Fruit fly (Drosophila melanogaster) whole organism, embryonic: ENCODE data around the gene CG42852.
A peak's percentile ranks its signal among the peaks of the same experiment; 100 is the strongest.

ENCODE experiments used
- Antp ChIP-seq: fragments of 200-800 bp; sonication (Bioruptor generic); optimal IDR thresholded peaks from 3 replicates; lab custom pipeline; 2016; ENCODE audit warnings: missing biosample characterization, missing genetic modification characterization
- CG10267 ChIP-seq: fragments of 200-800 bp; sonication (Bioruptor generic); optimal IDR thresholded peaks from 2 replicates; lab custom pipeline; 2018; ENCODE audit warnings: missing biosample characterization, mild to moderate bottlenecking, missing genetic modification characterization, moderate library complexity
- CG10543 ChIP-seq: fragments of 200-800 bp; sonication (Bioruptor generic); optimal IDR thresholded peaks from 3 replicates; lab custom pipeline; 2017; ENCODE audit warnings: missing biosample characterization, mild to moderate bottlenecking, missing genetic modification characterization, moderate library complexity
- CG11247 ChIP-seq: fragments of 200-800 bp; sonication (Bioruptor generic); IDR thresholded peaks from 2 replicates; pipeline ENCODE4 v1.3.6; 2022; ENCODE audit warnings: missing biosample characterization, missing genetic modification characterization
- CG11398 ChIP-seq: fragments of 200-800 bp; sonication (Bioruptor generic); optimal IDR thresholded peaks from 2 replicates; lab custom pipeline; 2016; ENCODE audit warnings: missing biosample characterization, missing genetic modification characterization
- CG1233 ChIP-seq: fragments of 200-800 bp; sonication (Bioruptor generic); optimal IDR thresholded peaks from 4 replicates; lab custom pipeline; 2018; ENCODE audit warnings: missing biosample characterization, mild to moderate bottlenecking, missing genetic modification characterization
- CG12659 ChIP-seq: fragments of 200-800 bp; sonication (Bioruptor generic); optimal IDR thresholded peaks from 3 replicates; lab custom pipeline; 2017; ENCODE audit warnings: mild to moderate bottlenecking, missing biosample characterization, missing genetic modification reagents, missing genetic modification characterization
- CG12744 ChIP-seq: fragments of 200-800 bp; sonication (Bioruptor generic); optimal IDR thresholded peaks from 2 replicates; lab custom pipeline; 2016; ENCODE audit warnings: missing biosample characterization, missing genetic modification characterization
- CG13296 ChIP-seq: fragments of 200-800 bp; sonication (Bioruptor generic); optimal IDR thresholded peaks from 3 replicates; lab custom pipeline; 2018; ENCODE audit warnings: missing biosample characterization, mild to moderate bottlenecking, missing genetic modification characterization
- CG13775 ChIP-seq: fragments of 200-800 bp; sonication (Bioruptor generic); optimal IDR thresholded peaks from 3 replicates; lab custom pipeline; 2017; ENCODE audit warnings: missing biosample characterization, mild to moderate bottlenecking, missing genetic modification characterization
- CG15011 ChIP-seq: fragments of 200-800 bp; sonication (Bioruptor generic); optimal IDR thresholded peaks from 3 replicates; lab custom pipeline; 2018; ENCODE audit warnings: missing biosample characterization, mild to moderate bottlenecking, missing genetic modification characterization
- CG17328 ChIP-seq: fragments of 200-800 bp; sonication (Bioruptor generic); IDR thresholded peaks from 2 replicates; pipeline ENCODE4 v1.3.6; 2022; ENCODE audit warnings: missing biosample characterization, missing genetic modification characterization
- CG17568 ChIP-seq: fragments of 200-800 bp; sonication (Bioruptor generic); optimal IDR thresholded peaks from 2 replicates; lab custom pipeline; 2018; ENCODE audit warnings: missing biosample characterization, mild to moderate bottlenecking, missing genetic modification characterization, moderate library complexity
- CG18619 ChIP-seq: fragments of 200-800 bp; sonication (Bioruptor generic); optimal IDR thresholded peaks from 3 replicates; lab custom pipeline; 2017; ENCODE audit warnings: missing biosample characterization, mild to moderate bottlenecking, missing genetic modification characterization
- CG31388 ChIP-seq: fragments of 200-800 bp; sonication (Bioruptor generic); optimal IDR thresholded peaks from 2 replicates; lab custom pipeline; 2016; ENCODE audit warnings: missing biosample characterization, missing genetic modification characterization
- CG4404 ChIP-seq: fragments of 200-800 bp; sonication (Bioruptor generic); IDR thresholded peaks from 2 replicates; pipeline ENCODE4 v1.3.6; 2022; ENCODE audit warnings: missing biosample characterization, missing genetic modification characterization
- CG6683 ChIP-seq: fragments of 200-800 bp; sonication (Bioruptor generic); optimal IDR thresholded peaks from 2 replicates; lab custom pipeline; 2017; ENCODE audit warnings: missing biosample characterization, mild to moderate bottlenecking, missing genetic modification characterization, missing genetic modification reagents
- CG7963 ChIP-seq: fragments of 200-800 bp; sonication (Bioruptor generic); IDR thresholded peaks from 3 replicates; pipeline ENCODE4 v1.3.6; 2022; ENCODE audit warnings: missing biosample characterization, missing genetic modification characterization; ENCODE audit not compliant: partially characterized antibody
- CG8944 ChIP-seq: fragments of 200-800 bp; sonication (Bioruptor generic); optimal IDR thresholded peaks from 3 replicates; lab custom pipeline; 2016; ENCODE audit warnings: missing biosample characterization, missing genetic modification characterization
- CG9609 ChIP-seq: fragments of 200-800 bp; sonication (Bioruptor generic); optimal IDR thresholded peaks from 3 replicates; lab custom pipeline; 2016; ENCODE audit warnings: missing biosample characterization, missing genetic modification characterization
- Doc3 ChIP-seq: fragments of 200-800 bp; sonication (Bioruptor generic); IDR thresholded peaks from 3 replicates; pipeline ENCODE4 v1.3.6; 2022; ENCODE audit warnings: missing biosample characterization, missing genetic modification characterization; ENCODE audit not compliant: partially characterized antibody
- Dref ChIP-seq: fragments of 200-800 bp; sonication (Bioruptor generic); IDR thresholded peaks from 2 replicates; pipeline ENCODE4 v1.3.6; 2022; ENCODE audit warnings: missing biosample characterization, missing genetic modification characterization
- Fer1 ChIP-seq: fragments of 200-800 bp; sonication (Bioruptor generic); optimal IDR thresholded peaks from 2 replicates; lab custom pipeline; 2017; ENCODE audit warnings: missing biosample characterization, mild to moderate bottlenecking, missing genetic modification characterization
- HHEX ChIP-seq: fragments of 200-800 bp; sonication (Bioruptor generic); optimal IDR thresholded peaks from 3 replicates; lab custom pipeline; 2017; ENCODE audit warnings: missing biosample characterization, mild to moderate bottlenecking, missing genetic modification characterization, missing genetic modification reagents
- Hand ChIP-seq: fragments of 200-800 bp; sonication (Bioruptor generic); optimal IDR thresholded peaks from 2 replicates; lab custom pipeline; 2017; ENCODE audit warnings: mild to moderate bottlenecking, missing biosample characterization, missing genetic modification reagents, missing genetic modification characterization
- Lim3 ChIP-seq: fragments of 200-800 bp; sonication (Bioruptor generic); IDR thresholded peaks from 2 replicates; pipeline ENCODE4 v1.3.6; 2022; ENCODE audit warnings: missing biosample characterization, missing genetic modification characterization
- Pdp1 ChIP-seq, 2 experiments: fragments of 200-800 bp; sonication (Bioruptor generic); optimal IDR thresholded peaks; 3 replicates each; lab custom pipeline; 2016; ENCODE audit warnings: missing biosample characterization in 2 of 2, missing genetic modification characterization in 2 of 2, mild to moderate bottlenecking in 1 of 2, moderate library complexity in 1 of 2
- Rfx ChIP-seq: fragments of 200-800 bp; sonication (Bioruptor generic); IDR thresholded peaks from 2 replicates; pipeline ENCODE4 v1.3.6; 2022; ENCODE audit warnings: missing biosample characterization, missing genetic modification characterization
- ab ChIP-seq: fragments of 200-800 bp; sonication (Bioruptor generic); optimal IDR thresholded peaks from 2 replicates; lab custom pipeline; 2016; ENCODE audit warnings: missing biosample characterization, missing genetic modification characterization
- cato ChIP-seq: fragments of 200-800 bp; sonication (Bioruptor generic); optimal IDR thresholded peaks from 2 replicates; lab custom pipeline; 2016; ENCODE audit warnings: missing biosample characterization, missing genetic modification characterization, borderline replicate concordance
- chif ChIP-seq, 2 experiments: fragments of 200-800 bp; sonication (Bioruptor generic); optimal IDR thresholded peaks; 3 replicates each; lab custom pipeline; 2016; ENCODE audit warnings: missing biosample characterization in 2 of 2, missing genetic modification characterization in 2 of 2
- chinmo ChIP-seq: fragments of 200-800 bp; sonication (Bioruptor generic); IDR thresholded peaks from 4 replicates; pipeline ENCODE4 v1.3.6; 2022; ENCODE audit warnings: missing biosample characterization, missing genetic modification characterization; ENCODE audit not compliant: partially characterized antibody
- esg ChIP-seq: fragments of 200-800 bp; sonication (Bioruptor generic); conservative IDR thresholded peaks from 2 replicates; pipeline ENCODE4 v1.3.6; 2022; ENCODE audit warnings: missing biosample characterization, missing genetic modification characterization
- fd96Cb ChIP-seq: fragments of 200-800 bp; sonication (Bioruptor generic); optimal IDR thresholded peaks from 2 replicates; lab custom pipeline; 2018; ENCODE audit warnings: missing biosample characterization, mild to moderate bottlenecking, missing genetic modification characterization, moderate library complexity
- grn ChIP-seq: fragments of 200-800 bp; sonication (Bioruptor generic); optimal IDR thresholded peaks from 3 replicates; lab custom pipeline; 2017; ENCODE audit warnings: missing biosample characterization, missing genetic modification characterization
- hkb ChIP-seq, 2 experiments: fragments of 200-800 bp in 1 of 2; fragments of >200 bp in 1 of 2; sonication (Bioruptor generic) in 1 of 2; IDR thresholded peaks in 1 of 2; optimal IDR thresholded peaks in 1 of 2; 2 replicates each; pipeline versions ENCODE4 v1.3.6 to Lab custom; 2017 to 2022; ENCODE audit warnings: missing biosample characterization in 1 of 2, missing genetic modification characterization in 1 of 2
- jing ChIP-seq: fragments of 200-800 bp; sonication (Bioruptor generic); optimal IDR thresholded peaks from 2 replicates; lab custom pipeline; 2018; ENCODE audit warnings: missing biosample characterization, mild to moderate bottlenecking, missing genetic modification characterization
- ken ChIP-seq: fragments of 200-800 bp; sonication (Bioruptor generic); IDR thresholded peaks from 3 replicates; pipeline ENCODE4 v1.3.6; 2022; ENCODE audit warnings: missing biosample characterization, missing genetic modification characterization
- luna ChIP-seq: fragments of 200-800 bp; sonication (Bioruptor generic); optimal IDR thresholded peaks from 2 replicates; lab custom pipeline; 2016; ENCODE audit warnings: missing biosample characterization, missing genetic modification characterization
- mam ChIP-seq: fragments of 200-800 bp; sonication (Bioruptor generic); optimal IDR thresholded peaks from 3 replicates; lab custom pipeline; 2016; ENCODE audit warnings: missing biosample characterization, missing genetic modification characterization
- nom ChIP-seq: fragments of 200-800 bp; sonication (Bioruptor generic); optimal IDR thresholded peaks from 2 replicates; lab custom pipeline; 2017; ENCODE audit warnings: missing biosample characterization, missing genetic modification characterization, mild to moderate bottlenecking, moderate library complexity, missing genetic modification reagents
- p53 ChIP-seq: fragments of 200-800 bp; sonication (Bioruptor generic); optimal IDR thresholded peaks from 2 replicates; lab custom pipeline; 2016; ENCODE audit warnings: missing biosample characterization, missing genetic modification characterization
- pzg ChIP-seq: fragments of 200-800 bp; sonication (Bioruptor generic); optimal IDR thresholded peaks from 3 replicates; lab custom pipeline; 2018; ENCODE audit warnings: missing biosample characterization, mild to moderate bottlenecking, missing genetic modification characterization, moderate library complexity
- salm ChIP-seq: fragments of 200-800 bp; sonication (Bioruptor generic); optimal IDR thresholded peaks from 2 replicates; lab custom pipeline; 2018; ENCODE audit warnings: missing biosample characterization, mild to moderate bottlenecking, missing genetic modification characterization
- sens ChIP-seq: fragments of 200-800 bp; sonication (Bioruptor generic); peaks from one replicate; lab custom pipeline; 2016; ENCODE audit warnings: missing biosample characterization, missing genetic modification characterization
- sqz ChIP-seq: fragments of 200-800 bp; sonication (Bioruptor generic); optimal IDR thresholded peaks from 3 replicates; lab custom pipeline; 2018; ENCODE audit warnings: missing biosample characterization, mild to moderate bottlenecking, missing genetic modification characterization
- tup ChIP-seq: fragments of 200-800 bp; sonication (Bioruptor generic); optimal IDR thresholded peaks from 2 replicates; lab custom pipeline; 2016; ENCODE audit warnings: missing biosample characterization, mild to moderate bottlenecking, missing genetic modification characterization, moderate library complexity
- twi ChIP-seq: fragments of 200-800 bp; optimal IDR thresholded peaks from 2 replicates; lab custom pipeline; 2019; ENCODE audit warnings: missing biosample characterization, mild to moderate bottlenecking, missing genetic modification characterization, moderate library complexity
- z ChIP-seq: fragments of 200-800 bp; sonication (Bioruptor generic); IDR thresholded peaks from 3 replicates; pipeline ENCODE4 v1.3.6; 2022; ENCODE audit warnings: missing biosample characterization, missing genetic modification characterization

CG42852 gene

dm6 chr3L:16782218-16782763 lies 27.0 kb downstream of the CG42852 start (continued):
- TF ChIP-seq nom (GFP tag; lab: Kevin White, UChicago), result peak; percentile 18
- no peak for TF ChIP-seq sqz (GFP tag; lab: Kevin White, UChicago)
- peak; percentile 36 for TF ChIP-seq CG9609 (GFP tag; lab: Kevin White, UChicago)
- peak; percentile 13 for TF ChIP-seq Hand (GFP tag; lab: Kevin White, UChicago)
- no peak for TF ChIP-seq luna (GFP tag; lab: Kevin White, UChicago)
- peak; percentile 63 for TF ChIP-seq Antp (GFP tag; lab: Kevin White, UChicago)
- TF ChIP-seq pzg (GFP tag; lab: Kevin White, UChicago), result no peak
- TF ChIP-seq CG31388 (GFP tag; lab: Kevin White, UChicago), result no peak
- no peak for TF ChIP-seq chinmo (GFP tag; lab: Robert Waterston, UW)
- peak; percentile 78 for TF ChIP-seq HHEX
- peak; percentile 69 to 76 for TF ChIP-seq chif (GFP tag; optimal IDR thresholded peaks at IDR 0.05; lab: Kevin White, UChicago)
- no peak for TF ChIP-seq CG18619 (GFP tag; lab: Kevin White, UChicago)
- peak; percentile 50 to 51 for TF ChIP-seq Pdp1 (GFP tag; optimal IDR thresholded peaks at IDR 0.05; lab: Kevin White, UChicago)
- peak; percentile 28; the same call in 1 of the 2 replicates for TF ChIP-seq CG11247 (GFP tag; lab: Robert Waterston, UW)
- no peak for TF ChIP-seq z (GFP tag; lab: Robert Waterston, UW)
- TF ChIP-seq Lim3 (GFP tag; lab: Robert Waterston, UW), result 0 out of 2 replicates have a peak, but pooled peaks have one; percentile 16
- no peak for TF ChIP-seq Dref (GFP tag; lab: Robert Waterston, UW)
- no peak for TF ChIP-seq Doc3 (GFP tag; lab: Robert Waterston, UW)
- TF ChIP-seq CG17568, result no peak
- TF ChIP-seq Fer1 (GFP tag; lab: Kevin White, UChicago), result peak; percentile 69
- TF ChIP-seq CG12744 (GFP tag; lab: Kevin White, UChicago), result peak; percentile 46
- peak; percentile 77 for TF ChIP-seq CG10267
- peak; percentile 55 for TF ChIP-seq mam (GFP tag; lab: Kevin White, UChicago)
- TF ChIP-seq fd96Cb, result peak; percentile 83
- TF ChIP-seq grn (GFP tag; lab: Kevin White, UChicago), result no peak
- TF ChIP-seq CG11398 (GFP tag; lab: Kevin White, UChicago), result peak; percentile 1
- peak; percentile 40 for TF ChIP-seq tup (GFP tag; lab: Kevin White, UChicago)
- no peak for TF ChIP-seq p53 (GFP tag; lab: Kevin White, UChicago)
- TF ChIP-seq CG4404, result peak; percentile 65
- TF ChIP-seq CG7963 (GFP tag; lab: Robert Waterston, UW), result no peak
- TF ChIP-seq cato, result peak; percentile 23
- TF ChIP-seq sens (GFP tag; lab: Kevin White, UChicago), result peak; percentile 98
- peak; percentile 69 for TF ChIP-seq CG13296 (GFP tag; lab: Kevin White, UChicago)
- peak; percentile 44 for TF ChIP-seq CG8944 (GFP tag; lab: Kevin White, UChicago)
- peak; percentile 55 for TF ChIP-seq esg
- peak; percentile 75 for TF ChIP-seq ken (GFP tag; lab: Robert Waterston, UW)
- peak; percentile 62 for TF ChIP-seq CG6683
- TF ChIP-seq CG12659 (GFP tag; lab: Kevin White, UChicago), result peak; percentile 37
- no peak for TF ChIP-seq CG1233 (GFP tag; lab: Kevin White, UChicago)
- TF ChIP-seq twi (tag; lab: Kevin White, UChicago), result no peak
- TF ChIP-seq CG15011, result no peak
- TF ChIP-seq hkb (optimal IDR thresholded peaks at IDR 0.05; lab: Kevin White, UChicago), result no peak
- peak; percentile 86 for TF ChIP-seq hkb (GFP tag; IDR thresholded peaks at IDR 0.05; lab: Robert Waterston, UW)
- TF ChIP-seq ab (GFP tag; lab: Kevin White, UChicago), result peak; percentile 1
- TF ChIP-seq CG13775, result peak; percentile 57
- peak; percentile 76 for TF ChIP-seq CG17328 (GFP tag; lab: Robert Waterston, UW)
- TF ChIP-seq CG10543 (GFP tag; lab: Kevin White, UChicago), result no peak
- TF ChIP-seq salm, result peak; percentile 61
- TF ChIP-seq jing, result peak; percentile 51
- TF ChIP-seq Rfx, result peak; percentile 66
